Worm (Caenorhabditis elegans): ENCODE data around the gene F41E7.7.

DNA sequence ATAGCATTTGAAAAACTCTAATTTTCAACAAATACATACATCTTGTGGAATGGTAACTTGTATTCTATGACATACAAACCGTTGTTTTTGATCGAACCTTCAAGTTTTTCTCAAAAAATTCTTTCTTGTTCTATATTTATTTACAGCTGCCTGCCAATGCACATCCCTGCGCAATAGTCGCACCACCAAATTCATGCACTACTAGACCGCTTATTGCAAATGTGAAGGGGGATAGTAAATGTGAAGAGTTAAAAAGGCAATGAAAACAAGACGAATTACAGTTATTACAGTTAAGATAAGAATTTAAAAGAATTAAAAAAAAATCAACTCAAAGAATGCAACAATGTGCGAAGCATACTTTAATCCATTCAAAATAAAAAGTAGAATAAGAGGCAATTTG, 46.3 kb downstream of the F41E7.7 start:
- TF ChIP-seq hlh-30 (tag; optimal IDR thresholded peaks at IDR 0.05; ENCODE audit: insufficient read depth): no peak
- no peak for TF ChIP-seq Y48G9A.11 (GFP tag; IDR thresholded peaks at IDR 0.05)

All from whole organism, L4 larva.